Worm (Caenorhabditis elegans) whole organism, L3 larva: ENCODE measurements around the gene ZK228.4.
A peak's percentile ranks its signal among the peaks of the same experiment; 100 is the strongest.

Source experiments
- R02D3.7 ChIP-seq: fragments of 150-350 bp; optimal IDR thresholded peaks from 2 replicates; lab custom pipeline; 2014; ENCODE audit warnings: missing biosample characterization, missing genetic modification characterization
- ZK546.5 ChIP-seq: sonication (generic microtip); optimal IDR thresholded peaks from 2 replicates; lab custom pipeline; 2017; ENCODE audit warnings: missing biosample characterization, missing genetic modification characterization
- aly-2 ChIP-seq: fragments of 150-350 bp; optimal IDR thresholded peaks from 2 replicates; lab custom pipeline; 2014; ENCODE audit warnings: missing biosample characterization, missing genetic modification characterization
- ama-1 ChIP-seq: fragments of 150-350 bp; optimal IDR thresholded peaks from 2 replicates; lab custom pipeline; 2018
- ceh-16 ChIP-seq: sonication (generic microtip); optimal IDR thresholded peaks from 2 replicates; lab custom pipeline; 2017; ENCODE audit warnings: missing biosample characterization, missing genetic modification characterization
- ceh-28 ChIP-seq: fragments of 150-350 bp; optimal IDR thresholded peaks from 2 replicates; lab custom pipeline; 2014; ENCODE audit warnings: missing biosample characterization, missing genetic modification reagents, missing genetic modification characterization
- ceh-9 ChIP-seq: sonication (generic microtip); optimal IDR thresholded peaks from 2 replicates; lab custom pipeline; 2018; ENCODE audit warnings: missing biosample characterization, missing genetic modification characterization
- egl-27 ChIP-seq: sonication (generic microtip); optimal IDR thresholded peaks from 4 replicates; lab custom pipeline; 2017; ENCODE audit warnings: missing biosample characterization, missing genetic modification reagents, missing genetic modification characterization
- egl-5 ChIP-seq: fragments of 150-350 bp; optimal IDR thresholded peaks from 2 replicates; lab custom pipeline; 2017; ENCODE audit warnings: missing biosample characterization, missing genetic modification reagents, missing genetic modification characterization, inconsistent platforms
- elt-1 ChIP-seq: fragments of 150-350 bp; optimal IDR thresholded peaks from 2 replicates; lab custom pipeline; 2014; ENCODE audit warnings: missing biosample characterization, missing genetic modification characterization
- elt-3 ChIP-seq, 3 experiments: fragments of 150-350 bp in 1 of 3; sonication (generic microtip) in 2 of 3; optimal IDR thresholded peaks; 2 replicates in 2 of 3; 4 replicates in 1 of 3; lab custom pipeline; 2014 to 2017; ENCODE audit warnings: missing biosample characterization in 3 of 3, missing genetic modification characterization in 3 of 3
- eor-1 ChIP-seq, 2 experiments: fragments of 150-350 bp; optimal IDR thresholded peaks; 2 replicates each; lab custom pipeline; 2014 to 2018; ENCODE audit warnings: missing biosample characterization in 2 of 2, missing genetic modification characterization in 2 of 2
- fkh-2 ChIP-seq: fragments of 150-350 bp; optimal IDR thresholded peaks from 2 replicates; lab custom pipeline; 2014; ENCODE audit warnings: missing biosample characterization, missing genetic modification reagents, missing genetic modification characterization
- fos-1 ChIP-seq: fragments of 150-350 bp; optimal IDR thresholded peaks from 2 replicates; lab custom pipeline; 2014; ENCODE audit warnings: missing biosample characterization, missing genetic modification characterization
- hmg-11 ChIP-seq: sonication (generic microtip); optimal IDR thresholded peaks from 2 replicates; lab custom pipeline; 2016; ENCODE audit warnings: missing genetic modification characterization, missing compliant biosample characterization
- jun-1 ChIP-seq: fragments of 150-350 bp; optimal IDR thresholded peaks from 2 replicates; lab custom pipeline; 2014; ENCODE audit warnings: missing biosample characterization, missing genetic modification reagents, missing genetic modification characterization
- lin-15B ChIP-seq: fragments of 150-350 bp; optimal IDR thresholded peaks from 2 replicates; lab custom pipeline; 2014; ENCODE audit warnings: missing biosample characterization, missing genetic modification characterization
- lin-39 ChIP-seq: fragments of 150-350 bp; optimal IDR thresholded peaks from 2 replicates; lab custom pipeline; 2018; ENCODE audit warnings: missing biosample characterization, missing genetic modification reagents, missing genetic modification characterization
- mdl-1 ChIP-seq: fragments of 150-350 bp; optimal IDR thresholded peaks from 2 replicates; lab custom pipeline; 2014; ENCODE audit warnings: missing biosample characterization, missing genetic modification characterization
- mml-1 ChIP-seq: fragments of 150-350 bp; sonication (generic microtip); optimal IDR thresholded peaks from 3 replicates; lab custom pipeline; 2014; ENCODE audit warnings: missing biosample characterization, missing genetic modification characterization
- nhr-12 ChIP-seq: fragments of 150-350 bp; optimal IDR thresholded peaks from 2 replicates; lab custom pipeline; 2014; ENCODE audit warnings: missing biosample characterization, missing genetic modification characterization
- nhr-23 ChIP-seq: fragments of 150-350 bp; optimal IDR thresholded peaks from 2 replicates; lab custom pipeline; 2014; ENCODE audit warnings: missing biosample characterization, missing genetic modification reagents, missing genetic modification characterization
- nhr-25 ChIP-seq: sonication (generic microtip); optimal IDR thresholded peaks from 2 replicates; lab custom pipeline; 2017; ENCODE audit warnings: missing biosample characterization, missing genetic modification characterization
- nhr-28 ChIP-seq: fragments of 150-350 bp; optimal IDR thresholded peaks from 2 replicates; lab custom pipeline; 2014; ENCODE audit warnings: missing biosample characterization, missing genetic modification characterization
- nhr-76 ChIP-seq: fragments of 150-350 bp; sonication (generic microtip); optimal IDR thresholded peaks from 5 replicates; lab custom pipeline; 2014; ENCODE audit warnings: missing biosample characterization, missing genetic modification characterization
- pha-4 ChIP-seq: fragments of 150-350 bp; optimal IDR thresholded peaks from 2 replicates; lab custom pipeline; 2014; ENCODE audit warnings: missing biosample characterization, missing genetic modification reagents, missing genetic modification characterization
- pqm-1 ChIP-seq: fragments of 150-350 bp; optimal IDR thresholded peaks from 2 replicates; lab custom pipeline; 2017; ENCODE audit warnings: missing biosample characterization, missing genetic modification characterization, inconsistent platforms
- sea-2 ChIP-seq: fragments of 150-350 bp; sonication (generic microtip); optimal IDR thresholded peaks from 4 replicates; lab custom pipeline; 2014; ENCODE audit warnings: missing biosample characterization, missing genetic modification reagents, missing genetic modification characterization
- snpc-4 ChIP-seq: fragments of 150-350 bp; optimal IDR thresholded peaks from 2 replicates; lab custom pipeline; 2014; ENCODE audit warnings: missing biosample characterization, missing genetic modification characterization
- unc-39 ChIP-seq: sonication (generic microtip); optimal IDR thresholded peaks from 4 replicates; lab custom pipeline; 2017; ENCODE audit warnings: missing biosample characterization, missing genetic modification characterization
- unc-62 ChIP-seq: fragments of 150-350 bp; sonication (generic microtip); optimal IDR thresholded peaks from 4 replicates; lab custom pipeline; 2014; ENCODE audit warnings: missing biosample characterization, missing genetic modification reagents, missing genetic modification characterization
- zag-1 ChIP-seq: fragments of 150-350 bp; optimal IDR thresholded peaks from 2 replicates; lab custom pipeline; 2014; ENCODE audit warnings: missing biosample characterization, missing genetic modification characterization
- ztf-4 ChIP-seq: fragments of 150-350 bp; optimal IDR thresholded peaks from 2 replicates; lab custom pipeline; 2014; ENCODE audit warnings: missing biosample characterization, missing genetic modification characterization

ZK228.4 gene

DNA sequence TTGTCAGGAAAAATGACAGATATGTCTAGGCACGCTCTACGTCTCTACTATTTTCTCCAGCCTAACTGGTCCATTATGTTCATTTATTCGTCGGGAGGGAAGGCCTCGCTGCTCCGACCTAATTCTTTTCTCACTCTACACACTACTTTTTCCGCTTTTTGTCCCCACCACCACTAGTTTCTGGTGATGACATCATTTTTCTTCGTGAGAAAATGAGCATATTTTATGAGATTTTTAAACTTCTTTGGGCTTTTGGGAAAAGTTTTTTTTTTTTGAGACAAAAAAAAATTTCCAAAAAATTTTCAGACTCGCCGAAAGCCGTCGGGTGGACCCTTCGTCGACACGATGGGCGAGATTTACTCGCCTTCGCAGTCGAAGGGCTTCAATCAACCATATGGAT lies 29.4 kb downstream of the ZK228.4 start, which contains the start of gene slo-1:
Gene slo-1, plus strand, starts transcription at position 301 of the 400 bp plus-strand sequence.
- TF ChIP-seq pqm-1 (tag; lab: Kevin White, UChicago) (no peak), fkh-2 (no peak), pha-4 (tag; lab: Kevin White, UChicago) (no peak), mml-1 (no peak), lin-15B (tag; lab: Kevin White, UChicago) (no peak), snpc-4 (tag; lab: Kevin White, UChicago) (no peak), unc-62 (GFP tag; lab: Kevin White, UChicago) (no peak), nhr-12 (tag; lab: Kevin White, UChicago) (no peak), ceh-28 (tag; lab: Kevin White, UChicago) (no peak), ceh-9 (tag; lab: Kevin White, UChicago) (no peak), R02D3.7 (tag; lab: Kevin White, UChicago) (no peak), nhr-28 (no peak), lin-39 (tag; lab: Kevin White, UChicago) (no peak), fos-1 (tag; lab: Kevin White, UChicago) (no peak), ZK546.5 (tag; lab: Kevin White, UChicago) (no peak), unc-39 (no peak)

DNA sequence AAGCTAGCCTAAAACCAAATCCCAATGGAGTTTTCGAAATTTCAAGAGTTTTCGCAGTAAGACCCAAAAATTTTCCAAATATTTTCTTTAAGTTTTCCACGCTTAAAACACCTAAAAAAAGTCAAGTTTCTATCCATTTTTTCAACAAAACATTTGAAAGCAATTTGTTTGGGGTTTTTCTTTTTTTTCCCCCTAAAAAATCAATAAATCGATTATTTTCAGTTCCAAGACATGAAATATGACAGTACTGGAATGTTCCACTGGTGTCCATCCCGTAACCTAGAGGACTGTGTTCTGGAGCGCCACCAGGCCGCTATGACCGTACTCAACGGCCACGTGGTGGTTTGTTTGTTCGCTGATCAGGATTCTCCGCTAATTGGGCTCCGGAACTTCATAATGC lies 42.0 kb downstream of the ZK228.4 start:
- TF ChIP-seq ZK546.5 (tag; lab: Kevin White, UChicago): no peak
- TF ChIP-seq elt-3 (tag; optimal IDR thresholded peaks at IDR 0.05; lab: Kevin White, UChicago): no peak
- TF ChIP-seq ceh-28 (tag; lab: Kevin White, UChicago): peak; percentile 56

DNA sequence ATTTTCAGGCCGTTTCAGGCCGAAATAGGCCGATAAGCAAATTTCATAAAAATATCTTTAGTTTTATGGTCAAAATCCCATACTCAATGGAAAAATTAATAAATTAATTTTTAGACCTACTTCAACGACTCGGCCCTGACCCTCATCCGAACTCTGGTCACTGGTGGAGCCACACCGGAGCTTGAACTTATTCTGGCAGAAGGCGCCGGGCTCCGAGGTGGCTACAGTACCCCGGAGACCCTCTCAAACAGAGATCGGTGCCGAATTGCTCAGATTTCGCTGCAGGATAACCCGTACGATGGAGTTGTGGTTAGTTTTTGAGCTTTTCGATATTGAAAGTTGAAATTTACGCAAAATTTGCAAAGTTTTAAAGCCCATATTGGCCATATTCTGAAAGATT lies 44.2 kb downstream of the ZK228.4 start:
- TF ChIP-seq mdl-1 (tag; lab: Kevin White, UChicago) (no peak), zag-1 (tag; lab: Kevin White, UChicago) (no peak), elt-1 (tag; lab: Kevin White, UChicago) (no peak)

DNA sequence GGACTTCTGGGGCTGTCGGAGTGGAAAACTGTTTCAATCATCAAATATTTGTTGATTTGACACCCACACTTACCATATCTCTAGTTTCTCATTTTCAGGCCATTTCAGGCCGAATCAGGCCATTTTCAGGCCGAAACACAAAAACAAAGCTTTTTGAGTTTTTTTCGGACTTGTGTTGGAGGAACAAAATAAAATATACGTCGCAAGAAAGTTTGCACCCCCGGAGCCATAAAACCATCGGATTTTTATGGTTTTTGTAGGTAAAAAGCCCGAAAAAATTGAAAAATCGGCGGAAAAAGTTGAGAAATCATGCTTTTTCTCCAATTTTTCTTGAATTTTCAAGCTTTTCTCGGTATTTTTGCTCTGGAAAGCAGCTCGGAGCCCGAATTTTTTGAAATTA lies 46.0 kb downstream of the ZK228.4 start, which contains the start of gene Y51A2D.1:
Gene Y51A2D.1, plus strand, starts transcription at position 301 of the 400 bp plus-strand sequence.
- TF ChIP-seq mdl-1 (tag; lab: Kevin White, UChicago) (no peak), nhr-12 (tag; lab: Kevin White, UChicago) (no peak), ceh-9 (tag; lab: Kevin White, UChicago) (no peak), fkh-2 (no peak), zag-1 (tag; lab: Kevin White, UChicago) (no peak), lin-15B (tag; lab: Kevin White, UChicago) (no peak), unc-39 (no peak), egl-5 (tag; lab: Kevin White, UChicago) (no peak), unc-62 (GFP tag; lab: Kevin White, UChicago) (no peak), egl-27 (tag; lab: Kevin White, UChicago) (no peak), ztf-4 (tag; lab: Kevin White, UChicago) (no peak), pha-4 (tag; lab: Kevin White, UChicago) (no peak), ama-1 (lab: Kevin White, UChicago) (no peak), nhr-76 (tag; lab: Kevin White, UChicago) (no peak), hmg-11 (tag; lab: Kevin White, UChicago) (no peak), ceh-16 (no peak)

DNA sequence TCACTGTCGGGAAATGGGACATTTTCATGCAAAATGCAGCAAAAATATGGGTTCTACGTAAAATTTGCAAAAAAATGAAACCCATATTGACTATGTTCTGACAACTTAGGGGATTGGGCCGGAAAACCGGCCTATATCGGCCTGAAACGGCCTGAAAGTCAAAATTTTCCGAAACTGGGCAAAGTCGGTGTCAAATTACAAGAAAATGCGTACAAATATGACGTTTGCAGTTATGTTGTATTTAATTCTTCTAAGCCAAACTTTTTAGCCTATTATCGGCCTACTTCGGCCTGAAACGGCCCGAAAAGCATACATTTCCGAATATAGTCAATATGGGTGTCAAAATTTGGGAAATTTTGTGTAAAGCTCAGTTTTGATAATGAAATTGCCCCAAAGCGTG lies 49.3 kb downstream of the ZK228.4 start:
- TF ChIP-seq nhr-76 (tag; lab: Kevin White, UChicago) (no peak), mdl-1 (tag; lab: Kevin White, UChicago) (no peak), pqm-1 (tag; lab: Kevin White, UChicago) (no peak), ZK546.5 (tag; lab: Kevin White, UChicago) (no peak), pha-4 (tag; lab: Kevin White, UChicago) (no peak), elt-1 (tag; lab: Kevin White, UChicago) (no peak), hmg-11 (tag; lab: Kevin White, UChicago) (no peak), aly-2 (no peak), ceh-28 (tag; lab: Kevin White, UChicago) (no peak), nhr-23 (tag; lab: Kevin White, UChicago) (no peak), R02D3.7 (tag; lab: Kevin White, UChicago) (no peak), egl-27 (tag; lab: Kevin White, UChicago) (no peak), fos-1 (tag; lab: Kevin White, UChicago) (no peak), nhr-25 (no peak), eor-1 (tag; optimal IDR thresholded peaks at IDR 0.05; lab: Kevin White, UChicago) (no peak), sea-2 (GFP tag; lab: Kevin White, UChicago) (no peak), jun-1 (no peak), fkh-2 (no peak)
